Worm (Caenorhabditis elegans) whole organism, L1 larva: ENCODE data around the gene nhx-2.

Experiments
- C04F5.9 ChIP-seq: sonication (generic microtip); optimal IDR thresholded peaks from 2 replicates; lab custom pipeline; 2016; ENCODE audit warnings: missing genetic modification characterization, missing compliant biosample characterization
- C34B4.2 ChIP-seq: sonication (generic microtip); optimal IDR thresholded peaks from 2 replicates; lab custom pipeline; 2017; ENCODE audit warnings: mild to moderate bottlenecking, missing genetic modification characterization, missing compliant biosample characterization
- alr-1 ChIP-seq: fragments of 200-800 bp; sonication (Bioruptor generic); optimal IDR thresholded peaks from 2 replicates; lab custom pipeline; 2018; ENCODE audit warnings: borderline replicate concordance, mild to moderate bottlenecking, missing genetic modification characterization, missing compliant biosample characterization
- ama-1 ChIP-seq: fragments of 150-350 bp; optimal IDR thresholded peaks from 2 replicates; lab custom pipeline; 2014
- ceh-63 ChIP-seq: fragments of 200-800 bp; sonication (Bioruptor generic); optimal IDR thresholded peaks from 2 replicates; lab custom pipeline; 2018; ENCODE audit warnings: mild to moderate bottlenecking, missing genetic modification characterization, missing compliant biosample characterization
- ceh-88 ChIP-seq: fragments of 200-800 bp; sonication (Bioruptor generic); IDR thresholded peaks from 2 replicates; pipeline ENCODE4 v1.3.6; 2022; ENCODE audit warnings: missing genetic modification characterization, missing compliant biosample characterization
- efl-3 ChIP-seq: fragments of 200-800 bp; sonication (Bioruptor generic); optimal IDR thresholded peaks from 2 replicates; lab custom pipeline; 2018; ENCODE audit warnings: mild to moderate bottlenecking, missing genetic modification characterization, missing compliant biosample characterization
- egl-27 ChIP-seq, 2 experiments: fragments of 150-350 bp in 1 of 2; sonication (generic microtip); optimal IDR thresholded peaks; 3 replicates each; lab custom pipeline; 2017 to 2018; ENCODE audit warnings: missing biosample characterization in 2 of 2, missing genetic modification characterization in 2 of 2, missing genetic modification reagents in 2 of 2
- elt-2 ChIP-seq: sonication (generic microtip); optimal IDR thresholded peaks from 2 replicates; lab custom pipeline; 2016; ENCODE audit warnings: missing genetic modification characterization, mild to moderate bottlenecking, inconsistent platforms, missing compliant biosample characterization, missing genetic modification reagents
- elt-3 ChIP-seq, 6 experiments: fragments of 150-350 bp in 1 of 6; sonication (generic microtip); optimal IDR thresholded peaks; 2 replicates each; lab custom pipeline; 2017 to 2018; ENCODE audit warnings: missing biosample characterization in 6 of 6, missing genetic modification characterization in 6 of 6, inconsistent platforms in 1 of 6
- hlh-17 ChIP-seq: fragments of 200-800 bp; sonication (Bioruptor generic); optimal IDR thresholded peaks from 2 replicates; lab custom pipeline; 2018; ENCODE audit warnings: missing genetic modification characterization, mild to moderate bottlenecking, missing compliant biosample characterization, moderate library complexity, borderline replicate concordance
- hlh-4 ChIP-seq: sonication (generic microtip); optimal IDR thresholded peaks from 2 replicates; lab custom pipeline; 2016; ENCODE audit warnings: mild to moderate bottlenecking, missing genetic modification characterization, missing compliant biosample characterization
- irx-1 ChIP-seq: sonication (generic microtip); optimal IDR thresholded peaks from 2 replicates; lab custom pipeline; 2016; ENCODE audit warnings: missing genetic modification characterization, missing compliant biosample characterization
- jun-1 ChIP-seq: fragments of 150-350 bp; optimal IDR thresholded peaks from 2 replicates; lab custom pipeline; 2014; ENCODE audit warnings: missing biosample characterization, missing genetic modification reagents, missing genetic modification characterization
- lin-14 ChIP-seq: fragments of 200-800 bp; sonication (Bioruptor generic); optimal IDR thresholded peaks from 2 replicates; lab custom pipeline; 2018; ENCODE audit warnings: mild to moderate bottlenecking, missing genetic modification characterization, moderate library complexity, missing compliant biosample characterization
- lin-35 ChIP-seq, 2 experiments: fragments of 150-350 bp; optimal IDR thresholded peaks; 2 replicates each; lab custom pipeline; 2014; ENCODE audit warnings: missing biosample characterization in 2 of 2, missing genetic modification characterization in 2 of 2, missing genetic modification reagents in 2 of 2
- lsy-2 ChIP-seq, 2 experiments: fragments of 150-350 bp; optimal IDR thresholded peaks; 2 replicates each; lab custom pipeline; 2014; ENCODE audit warnings: missing biosample characterization in 2 of 2, missing genetic modification characterization in 2 of 2
- mdl-1 ChIP-seq, 2 experiments: fragments of 150-350 bp; optimal IDR thresholded peaks; 2 replicates each; lab custom pipeline; 2014 to 2017; ENCODE audit warnings: missing biosample characterization in 2 of 2, missing genetic modification characterization in 2 of 2, inconsistent platforms in 1 of 2
- mef-2 ChIP-seq: fragments of 150-350 bp; optimal IDR thresholded peaks from 2 replicates; lab custom pipeline; 2014; ENCODE audit warnings: missing biosample characterization, missing genetic modification characterization
- mep-1 ChIP-seq: fragments of 150-350 bp; optimal IDR thresholded peaks from 2 replicates; lab custom pipeline; 2014; ENCODE audit warnings: missing biosample characterization, missing genetic modification characterization
- nhr-12 ChIP-seq: sonication (generic microtip); optimal IDR thresholded peaks from 2 replicates; lab custom pipeline; 2017; ENCODE audit warnings: missing biosample characterization, missing genetic modification characterization
- nhr-19 ChIP-seq: fragments of 200-800 bp; sonication (Bioruptor generic); conservative IDR thresholded peaks from 2 replicates; pipeline ENCODE4 v1.3.6; 2022; ENCODE audit warnings: missing genetic modification characterization, missing compliant biosample characterization
- nhr-20 ChIP-seq: sonication (generic microtip); optimal IDR thresholded peaks from 2 replicates; lab custom pipeline; 2016; ENCODE audit warnings: mild to moderate bottlenecking, missing genetic modification characterization, missing compliant biosample characterization
- nhr-28 ChIP-seq: fragments of 150-350 bp; optimal IDR thresholded peaks from 2 replicates; lab custom pipeline; 2014; ENCODE audit warnings: missing biosample characterization, missing genetic modification characterization
- nhr-76 ChIP-seq: sonication (generic microtip); optimal IDR thresholded peaks from 2 replicates; lab custom pipeline; 2017; ENCODE audit warnings: missing biosample characterization, missing genetic modification characterization
- nhr-84 ChIP-seq: sonication (generic microtip); optimal IDR thresholded peaks from 2 replicates; lab custom pipeline; 2017; ENCODE audit warnings: missing biosample characterization, missing genetic modification characterization
- nhr-90 ChIP-seq: sonication (generic microtip); optimal IDR thresholded peaks from 2 replicates; lab custom pipeline; 2016; ENCODE audit warnings: mild to moderate bottlenecking, missing genetic modification characterization, missing compliant biosample characterization; ENCODE audit not compliant: poor library complexity
- pag-3 ChIP-seq: sonication (generic microtip); optimal IDR thresholded peaks from 2 replicates; lab custom pipeline; 2017; ENCODE audit warnings: missing genetic modification characterization, mild to moderate bottlenecking, missing compliant biosample characterization, antibody characterized with exemption, borderline replicate concordance; ENCODE audit not compliant: insufficient read depth
- pax-3 ChIP-seq: fragments of 200-800 bp; sonication (Bioruptor generic); optimal IDR thresholded peaks from 2 replicates; lab custom pipeline; 2018; ENCODE audit warnings: mild to moderate bottlenecking, missing genetic modification characterization, moderate library complexity, missing compliant biosample characterization
- pqm-1 ChIP-seq: sonication (generic microtip); optimal IDR thresholded peaks from 3 replicates; lab custom pipeline; 2017; ENCODE audit warnings: missing biosample characterization, missing genetic modification characterization
- skn-1 ChIP-seq: fragments of 150-350 bp; optimal IDR thresholded peaks from 2 replicates; lab custom pipeline; 2014; ENCODE audit warnings: missing biosample characterization, missing genetic modification characterization
- snu-23 ChIP-seq: sonication (generic microtip); optimal IDR thresholded peaks from 2 replicates; lab custom pipeline; 2016; ENCODE audit warnings: missing genetic modification characterization, missing compliant biosample characterization
- sox-4 ChIP-seq: sonication (generic microtip); optimal IDR thresholded peaks from 2 replicates; lab custom pipeline; 2016; ENCODE audit warnings: missing genetic modification characterization, missing compliant biosample characterization
- sup-37 ChIP-seq: fragments of 200-800 bp; sonication (Bioruptor generic); optimal IDR thresholded peaks from 2 replicates; lab custom pipeline; 2018; ENCODE audit warnings: mild to moderate bottlenecking, missing genetic modification characterization, missing compliant biosample characterization
- tlp-1 ChIP-seq: fragments of 150-350 bp; optimal IDR thresholded peaks from 2 replicates; lab custom pipeline; 2014; ENCODE audit warnings: missing biosample characterization, missing genetic modification characterization
- unc-130 ChIP-seq: fragments of 150-350 bp; optimal IDR thresholded peaks from 2 replicates; lab custom pipeline; 2017; ENCODE audit warnings: missing biosample characterization, missing genetic modification characterization, inconsistent platforms
- unc-30 ChIP-seq: sonication (generic microtip); optimal IDR thresholded peaks from 2 replicates; lab custom pipeline; 2017; ENCODE audit warnings: missing biosample characterization, missing genetic modification characterization
- unc-86 ChIP-seq: sonication (generic microtip); optimal IDR thresholded peaks from 2 replicates; lab custom pipeline; 2016; ENCODE audit warnings: missing genetic modification characterization, missing compliant biosample characterization
- zip-4 ChIP-seq: fragments of 200-800 bp; sonication (Bioruptor generic); optimal IDR thresholded peaks from 2 replicates; lab custom pipeline; 2018; ENCODE audit warnings: mild to moderate bottlenecking, missing genetic modification characterization, moderate library complexity, missing compliant biosample characterization

The nhx-2 gene

DNA sequence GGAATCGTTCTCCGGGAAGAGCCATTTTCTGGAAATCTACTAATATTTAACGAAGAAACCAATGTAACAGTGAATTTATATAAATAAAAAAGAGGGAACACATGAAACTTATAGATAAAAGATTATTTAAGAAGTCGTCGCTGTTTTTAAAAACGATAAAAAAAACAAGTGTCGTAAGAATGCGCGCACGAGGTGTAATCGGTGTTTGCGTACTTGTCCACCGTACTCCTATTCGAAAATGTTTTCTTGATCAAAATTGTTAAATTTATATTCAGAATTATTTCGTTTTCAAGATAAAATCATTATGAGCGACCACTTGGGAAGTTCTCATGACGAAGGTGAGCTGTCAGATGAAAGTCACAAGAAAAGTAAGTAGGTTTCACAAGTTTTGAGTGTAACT lies 5.3 kb upstream of the nhx-2 start, which contains the start of the genes moa-2 and cdk-11.1 (continued):
- TF ChIP-seq snu-23 (GFP tag; lab: Kevin White, UChicago) (peak; percentile 14), hlh-4 (no peak), nhr-76 (tag; lab: Kevin White, UChicago) (no peak), pqm-1 (tag; lab: Kevin White, UChicago) (no peak), pax-3 (tag; lab: Kevin White, UChicago) (no peak), mef-2 (tag; lab: Kevin White, UChicago) (no peak), sup-37 (no peak), unc-30 (no peak), hlh-17 (no peak), elt-3 (tag; optimal IDR thresholded peaks at IDR 0.05; lab: Kevin White, UChicago) (peak in 1 of 6 experiments; percentile 15), sox-4 (no peak), C04F5.9 (tag; lab: Kevin White, UChicago) (no peak), egl-27 (tag; optimal IDR thresholded peaks at IDR 0.05; lab: Kevin White, UChicago) (no peak), unc-86 (tag; lab: Kevin White, UChicago) (no peak), lsy-2 (tag; optimal IDR thresholded peaks at IDR 0.05; lab: Kevin White, UChicago) (peak; percentile 88 to 98), lin-35 (GFP tag; optimal IDR thresholded peaks at IDR 0.05; lab: Kevin White, UChicago) (peak; percentile 33 to 50), mep-1 (tag; lab: Kevin White, UChicago) (peak; percentile 53)

DNA sequence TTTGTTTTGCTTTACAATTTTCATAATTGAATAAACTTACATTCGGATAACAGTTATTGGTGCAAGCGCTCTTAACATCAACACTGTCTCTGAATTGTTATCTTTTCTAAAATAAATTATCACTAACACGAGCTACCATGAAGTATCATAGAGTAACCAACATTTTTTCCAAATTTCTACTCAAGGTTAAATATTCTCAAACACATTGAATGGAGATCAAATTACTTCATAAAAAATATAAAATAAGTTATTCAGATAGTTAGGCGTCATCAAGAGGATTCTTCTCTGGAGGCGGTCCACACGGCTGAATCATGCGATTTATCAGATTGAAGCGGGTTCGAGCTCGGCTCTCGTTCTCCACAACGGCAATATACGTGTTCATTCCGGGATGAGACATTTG lies 4.6 kb upstream of the nhx-2 start, which contains the start of gene B0495.5:
B0495.5 (minus strand) TSS at position 101 of the 400 bp plus-strand sequence.
- TF ChIP-seq pag-3 (tag; lab: Kevin White, UChicago): no peak
- no peak for TF ChIP-seq hlh-17
- TF ChIP-seq ceh-63: no peak
- no peak for TF ChIP-seq ceh-88 (GFP tag; lab: Robert Waterston, UW)
- TF ChIP-seq ama-1 (lab: Kevin White, UChicago): no peak

- TF ChIP-seq nhr-28 (tag; lab: Kevin White, UChicago) (no peak), unc-130 (tag; lab: Kevin White, UChicago) (no peak), C34B4.2 (tag; lab: Kevin White, UChicago) (no peak), hlh-17 (no peak), zip-4 (no peak), efl-3 (GFP tag; lab: Kevin White, UChicago) (no peak), alr-1 (tag; lab: Kevin White, UChicago) (no peak), skn-1 (tag; lab: Kevin White, UChicago) (no peak), nhr-19 (GFP tag; lab: Robert Waterston, UW) (no peak), irx-1 (no peak)
Observed at ce11 chrII:7697156-7697555, 3.4 kb upstream of the nhx-2 start.

- TF ChIP-seq ceh-63 (no peak), tlp-1 (tag; lab: Kevin White, UChicago) (peak; percentile 36), nhr-90 (tag; lab: Kevin White, UChicago) (peak; percentile 20), nhr-12 (no peak), lin-35 (GFP tag; optimal IDR thresholded peaks at IDR 0.05; lab: Kevin White, UChicago) (peak in 1 of 2 experiments; percentile 24), nhr-20 (tag; lab: Kevin White, UChicago) (peak; percentile 24), pag-3 (tag; lab: Kevin White, UChicago) (no peak), elt-2 (tag; lab: Kevin White, UChicago) (peak; percentile 95), lin-14 (GFP tag; lab: Kevin White, UChicago) (peak; percentile 33), nhr-84 (no peak), mdl-1 (tag; optimal IDR thresholded peaks at IDR 0.05; lab: Kevin White, UChicago) (no peak), jun-1 (no peak)
Observed at ce11 chrII:7695636-7696035, 1.9 kb upstream of the nhx-2 start.
